Worm (Caenorhabditis elegans) whole organism, L4/young adult: Measurements from ENCODE around the gene mrps-31.

Experiments
- dao-5 ChIP-seq: sonication (generic microtip); optimal IDR thresholded peaks from 2 replicates; lab custom pipeline; 2016; ENCODE audit warnings: missing genotype, missing genetic modification characterization, moderate library complexity, missing compliant biosample characterization
- him-1 ChIP-seq: sonication (generic microtip); optimal IDR thresholded peaks from 2 replicates; lab custom pipeline; 2016; ENCODE audit warnings: missing genotype, missing genetic modification reagents, missing genetic modification characterization, missing compliant biosample characterization

ce11 chrIII:3620652-3621051 lies 9.5 kb downstream of the mrps-31 start:
- no peak for TF ChIP-seq him-1 (tag; lab: Kevin White, UChicago)
- no peak for TF ChIP-seq dao-5 (tag; lab: Kevin White, UChicago)
